Fruit fly (Drosophila melanogaster): ENCODE results near the gene Top3alpha.
A peak's percentile ranks its signal among the peaks of the same experiment; 100 is the strongest.

Top3alpha gene

dm6 chr2L:19528308-19528707, 30.3 kb downstream of the Top3alpha start:
- peak; percentile 45 for TF ChIP-seq woc (GFP tag; optimal IDR thresholded peaks at IDR 0.05)
- no peak for TF ChIP-seq Dif (GFP tag; optimal IDR thresholded peaks at IDR 0.05; ENCODE audit: partially characterized antibody)
- no peak for TF ChIP-seq Jra (GFP tag; optimal IDR thresholded peaks at IDR 0.05)
- no peak for TF ChIP-seq N (GFP tag; optimal IDR thresholded peaks at IDR 0.05)
- peak; percentile 93 for TF ChIP-seq br (GFP tag; optimal IDR thresholded peaks at IDR 0.05)
- no peak for TF ChIP-seq Abd-B (GFP tag; optimal IDR thresholded peaks at IDR 0.05)
- no peak for TF ChIP-seq Myc (optimal IDR thresholded peaks at IDR 0.05)
- TF ChIP-seq fru (GFP tag; optimal IDR thresholded peaks at IDR 0.05): peak; percentile 98
- no peak for TF ChIP-seq lola (GFP tag; optimal IDR thresholded peaks at IDR 0.05)
- TF ChIP-seq OdsH (GFP tag; optimal IDR thresholded peaks at IDR 0.05): peak; percentile 94
- TF ChIP-seq dmrt93B (GFP tag; optimal IDR thresholded peaks at IDR 0.05): peak; percentile 30
- TF ChIP-seq Hr83 (GFP tag; optimal IDR thresholded peaks at IDR 0.05; ENCODE audit: poor library complexity, severe bottlenecking): peak; percentile 21
- TF ChIP-seq Vsx2 (GFP tag; optimal IDR thresholded peaks at IDR 0.05; ENCODE audit: partially characterized antibody): no peak
- TF ChIP-seq CrebA (GFP tag; optimal IDR thresholded peaks at IDR 0.05; ENCODE audit: borderline replicate concordance): no peak
- TF ChIP-seq Rel (GFP tag; optimal IDR thresholded peaks at IDR 0.05): peak; percentile 80
- TF ChIP-seq Rel (tag; optimal IDR thresholded peaks at IDR 0.05): no peak
- TF ChIP-seq psq (GFP tag; optimal IDR thresholded peaks at IDR 0.05): peak; percentile 90
- TF ChIP-seq Mio (GFP tag; optimal IDR thresholded peaks at IDR 0.05): peak; percentile 46
- TF ChIP-seq pan (optimal IDR thresholded peaks at IDR 0.05): no peak
- peak; percentile 94 for TF ChIP-seq rgr (GFP tag; optimal IDR thresholded peaks at IDR 0.05)
- TF ChIP-seq CG32264 (GFP tag; optimal IDR thresholded peaks at IDR 0.05): peak; percentile 53
- peak; percentile 95 for TF ChIP-seq h (GFP tag; optimal IDR thresholded peaks at IDR 0.05)
- no peak for TF ChIP-seq jim (GFP tag; optimal IDR thresholded peaks at IDR 0.05)
- peak; percentile 77 to 98 for TF ChIP-seq foxo (GFP tag; optimal IDR thresholded peaks at IDR 0.05)
- TF ChIP-seq sv (GFP tag; optimal IDR thresholded peaks at IDR 0.05): peak; percentile 95
- TF ChIP-seq dsf (GFP tag; optimal IDR thresholded peaks at IDR 0.05; ENCODE audit: borderline replicate concordance): peak; percentile 25
- TF ChIP-seq HLH106 (tag; optimal IDR thresholded peaks at IDR 0.05): peak; percentile 76
- peak; percentile 96 for TF ChIP-seq Sp1 (GFP tag; optimal IDR thresholded peaks at IDR 0.05)
- TF ChIP-seq ey (GFP tag; optimal IDR thresholded peaks at IDR 0.05): peak; percentile 96
- no peak for TF ChIP-seq Dfd (GFP tag; optimal IDR thresholded peaks at IDR 0.05)

DNA sequence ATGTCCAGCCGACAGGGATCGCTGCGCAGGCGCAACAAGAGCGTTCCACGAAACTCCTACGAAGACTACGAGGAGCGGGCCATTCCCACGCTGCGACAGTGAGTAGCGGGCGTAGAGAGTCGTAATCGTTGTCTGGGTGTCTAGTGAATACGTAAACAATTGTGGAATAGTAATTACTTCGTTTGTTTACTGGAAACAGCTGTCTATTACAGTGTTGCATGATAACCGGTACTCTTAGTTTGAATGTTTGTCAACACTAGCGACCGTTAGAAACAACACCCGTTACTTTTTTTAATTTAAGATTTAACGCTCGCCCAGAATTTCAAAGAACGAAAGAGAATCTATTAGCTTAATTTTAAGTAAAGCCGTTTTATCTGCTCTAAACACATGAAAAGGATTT, 32.1 kb downstream of the Top3alpha start, which contains the start of gene CG10165:
Gene CG10165, minus strand, starts transcription at position 214 of the 400 bp plus-strand sequence.
- TF ChIP-seq fru (GFP tag; optimal IDR thresholded peaks at IDR 0.05) (peak; percentile 91), br (GFP tag; optimal IDR thresholded peaks at IDR 0.05) (no peak), GATAd (GFP tag; optimal IDR thresholded peaks at IDR 0.05) (no peak), h (GFP tag; optimal IDR thresholded peaks at IDR 0.05) (peak; percentile 37), lola (GFP tag; optimal IDR thresholded peaks at IDR 0.05) (no peak), Hr83 (GFP tag; optimal IDR thresholded peaks at IDR 0.05; ENCODE audit: poor library complexity, severe bottlenecking) (peak; percentile 26), N (GFP tag; optimal IDR thresholded peaks at IDR 0.05) (no peak), jim (GFP tag; optimal IDR thresholded peaks at IDR 0.05) (no peak)

DNA sequence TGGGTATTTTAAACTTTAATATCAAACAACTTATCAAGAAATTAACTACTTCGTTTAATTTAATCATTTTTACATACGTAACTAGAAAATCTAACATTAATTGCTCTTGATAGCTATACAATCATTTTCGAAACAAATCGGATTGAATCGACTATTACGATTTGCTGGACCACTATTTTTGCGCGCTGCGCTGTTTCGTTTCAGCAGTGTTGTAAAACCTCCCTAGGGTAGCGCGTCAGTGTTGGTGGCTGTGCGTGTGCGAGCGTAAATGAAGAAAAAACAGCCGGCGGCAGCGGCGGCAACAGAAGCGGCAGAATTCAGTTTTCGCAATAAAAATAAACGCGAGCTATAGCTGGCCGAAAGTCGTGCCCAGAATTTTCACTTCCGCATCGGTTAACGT, 35.3 kb downstream of the Top3alpha start, which contains the start of gene CG33116:
Gene CG33116, plus strand, starts transcription at position 233 of the 400 bp plus-strand sequence.
- TF ChIP-seq Hr78 (GFP tag; optimal IDR thresholded peaks at IDR 0.05) (no peak), sage (GFP tag; optimal IDR thresholded peaks at IDR 0.05) (peak; percentile 63), dmrt93B (GFP tag; optimal IDR thresholded peaks at IDR 0.05) (peak; percentile 71), pan (optimal IDR thresholded peaks at IDR 0.05) (no peak), Hr83 (GFP tag; optimal IDR thresholded peaks at IDR 0.05; ENCODE audit: poor library complexity, severe bottlenecking) (peak; percentile 92), CG32264 (GFP tag; optimal IDR thresholded peaks at IDR 0.05) (peak; percentile 74), CG9705 (GFP tag; optimal IDR thresholded peaks at IDR 0.05) (peak; percentile 61), Hnf4 (GFP tag; optimal IDR thresholded peaks at IDR 0.05) (peak; percentile 91), tai (GFP tag; optimal IDR thresholded peaks at IDR 0.05) (no peak), psq (GFP tag; optimal IDR thresholded peaks at IDR 0.05) (peak; percentile 68), foxo (GFP tag; optimal IDR thresholded peaks at IDR 0.05) (peak; percentile 17 to 92), Myc (optimal IDR thresholded peaks at IDR 0.05) (peak; percentile 41), Mio (GFP tag; optimal IDR thresholded peaks at IDR 0.05) (peak; percentile 63), lola (GFP tag; optimal IDR thresholded peaks at IDR 0.05) (no peak), fru (GFP tag; optimal IDR thresholded peaks at IDR 0.05) (peak; percentile 90), brk (GFP tag; optimal IDR thresholded peaks at IDR 0.05) (peak; percentile 82), Vsx2 (GFP tag; optimal IDR thresholded peaks at IDR 0.05; ENCODE audit: partially characterized antibody) (no peak), Sp1 (GFP tag; optimal IDR thresholded peaks at IDR 0.05) (peak; percentile 80), ey (GFP tag; optimal IDR thresholded peaks at IDR 0.05) (peak; percentile 89), jim (GFP tag; optimal IDR thresholded peaks at IDR 0.05) (peak; percentile 2), CrebA (GFP tag; optimal IDR thresholded peaks at IDR 0.05; ENCODE audit: borderline replicate concordance) (no peak), Jra (GFP tag; optimal IDR thresholded peaks at IDR 0.05) (peak; percentile 61), Dfd (GFP tag; optimal IDR thresholded peaks at IDR 0.05) (no peak), usp (GFP tag; optimal IDR thresholded peaks at IDR 0.05) (no peak), sv (GFP tag; optimal IDR thresholded peaks at IDR 0.05) (peak; percentile 84), br (GFP tag; optimal IDR thresholded peaks at IDR 0.05) (peak; percentile 89), h (GFP tag; optimal IDR thresholded peaks at IDR 0.05) (peak; percentile 90), Dif (GFP tag; optimal IDR thresholded peaks at IDR 0.05; ENCODE audit: partially characterized antibody) (no peak), woc (GFP tag; optimal IDR thresholded peaks at IDR 0.05) (peak; percentile 89), Abd-B (GFP tag; optimal IDR thresholded peaks at IDR 0.05) (no peak), rgr (GFP tag; optimal IDR thresholded peaks at IDR 0.05) (peak; percentile 93), HLH106 (tag; optimal IDR thresholded peaks at IDR 0.05) (peak; percentile 85), N (GFP tag; optimal IDR thresholded peaks at IDR 0.05) (no peak), dsf (GFP tag; optimal IDR thresholded peaks at IDR 0.05; ENCODE audit: borderline replicate concordance) (peak; percentile 50), GATAd (GFP tag; optimal IDR thresholded peaks at IDR 0.05) (peak; percentile 28), dl (GFP tag; optimal IDR thresholded peaks at IDR 0.05; ENCODE audit: insufficient read depth in 1 of 2, partially characterized antibody in 2 of 2) (no peak), Rel (GFP tag; optimal IDR thresholded peaks at IDR 0.05) (no peak), Rel (tag; optimal IDR thresholded peaks at IDR 0.05) (peak; percentile 58), OdsH (GFP tag; optimal IDR thresholded peaks at IDR 0.05) (peak; percentile 86)
